Fruit fly (Drosophila melanogaster) whole organism, pupa: ENCODE results near the gene ple.

Experiments
- CG4496 ChIP-seq: fragments of 200-800 bp; sonication (Bioruptor generic); IDR thresholded peaks from 3 replicates; pipeline ENCODE4 v1.3.6; 2022; ENCODE audit warnings: missing biosample characterization, missing genetic modification characterization
- CG8301 ChIP-seq: fragments of 200-800 bp; sonication (Bioruptor generic); optimal IDR thresholded peaks from 2 replicates; lab custom pipeline; 2018; ENCODE audit warnings: missing biosample characterization, mild to moderate bottlenecking, missing genetic modification characterization
- EcR ChIP-seq: fragments of 200-800 bp; sonication (Bioruptor generic); optimal IDR thresholded peaks from 3 replicates; lab custom pipeline; 2019; ENCODE audit warnings: missing biosample characterization, missing genetic modification characterization, mild to moderate bottlenecking, moderate library complexity, missing genetic modification reagents
- Ets98B ChIP-seq: fragments of 200-800 bp; sonication (Bioruptor generic); IDR thresholded peaks from 2 replicates; pipeline ENCODE4 v1.3.6; 2022; ENCODE audit warnings: missing biosample characterization, missing genetic modification characterization
- Pif1A ChIP-seq: fragments of 200-800 bp; sonication (Bioruptor generic); optimal IDR thresholded peaks from 3 replicates; lab custom pipeline; 2016; ENCODE audit warnings: missing biosample characterization, missing genetic modification characterization
- gl ChIP-seq: fragments of 200-800 bp; sonication (Bioruptor generic); optimal IDR thresholded peaks from 2 replicates; lab custom pipeline; 2018; ENCODE audit warnings: missing biosample characterization, mild to moderate bottlenecking, missing genetic modification characterization

- TF ChIP-seq CG4496 (GFP tag; lab: Robert Waterston, UW) (no peak), gl (tag; lab: Kevin White, UChicago) (no peak), EcR (GFP tag; lab: Kevin White, UChicago) (no peak), CG8301 (tag; lab: Kevin White, UChicago) (no peak), Ets98B (GFP tag; lab: Robert Waterston, UW) (no peak), Pif1A (GFP tag; lab: Kevin White, UChicago) (no peak)
These were observed 47.8 kb upstream of the ple start for dm6 chr3L:6767153-6767552.
